Fruit fly (Drosophila melanogaster) whole organism, prepupa: ENCODE measurements around the gene CG14259.
A peak's percentile ranks its signal among the peaks of the same experiment; 100 is the strongest.

ENCODE experiments used
- CG11762 ChIP-seq: fragments of 200-800 bp; sonication (Bioruptor generic); optimal IDR thresholded peaks from 3 replicates; lab custom pipeline; 2016; ENCODE audit warnings: missing biosample characterization, missing genetic modification characterization; ENCODE audit not compliant: insufficient read depth
- CG15336 ChIP-seq: fragments of 200-800 bp; sonication (Bioruptor generic); IDR thresholded peaks from 2 replicates; pipeline ENCODE4 v1.3.6; 2022; ENCODE audit warnings: missing biosample characterization, missing genetic modification characterization
- CG1621 ChIP-seq: fragments of 200-800 bp; sonication (Bioruptor generic); optimal IDR thresholded peaks from 3 replicates; lab custom pipeline; 2018; ENCODE audit warnings: missing biosample characterization, mild to moderate bottlenecking, missing genetic modification characterization
- CG31627 ChIP-seq: fragments of 200-800 bp; sonication (Bioruptor generic); optimal IDR thresholded peaks from 3 replicates; lab custom pipeline; 2016; ENCODE audit warnings: missing biosample characterization, missing genetic modification characterization
- CG3919 ChIP-seq: fragments of 200-800 bp; sonication (Bioruptor generic); optimal IDR thresholded peaks from 3 replicates; lab custom pipeline; 2016; ENCODE audit warnings: missing biosample characterization, missing genetic modification characterization
- CG6163 ChIP-seq: fragments of 200-800 bp; sonication (Bioruptor generic); IDR thresholded peaks from 3 replicates; pipeline ENCODE4 v1.3.6; 2022; ENCODE audit warnings: missing biosample characterization, missing genetic modification characterization
- CG6792 ChIP-seq: fragments of 200-800 bp; sonication (Bioruptor generic); optimal IDR thresholded peaks from 3 replicates; lab custom pipeline; 2016; ENCODE audit warnings: missing biosample characterization, missing genetic modification characterization
- CG6854 ChIP-seq: fragments of 200-800 bp; sonication (Bioruptor generic); optimal IDR thresholded peaks from 2 replicates; lab custom pipeline; 2017; ENCODE audit warnings: missing biosample characterization, mild to moderate bottlenecking, missing genetic modification characterization
- CG7368 ChIP-seq: fragments of 200-800 bp; sonication (Bioruptor generic); optimal IDR thresholded peaks from 3 replicates; lab custom pipeline; 2016; ENCODE audit warnings: missing biosample characterization, missing genetic modification characterization
- CG8319 ChIP-seq: fragments of 200-800 bp; sonication (Bioruptor generic); optimal IDR thresholded peaks from 3 replicates; lab custom pipeline; 2016; ENCODE audit warnings: missing biosample characterization, missing genetic modification characterization
- CG9139 ChIP-seq: fragments of 200-800 bp; sonication (Bioruptor generic); optimal IDR thresholded peaks from 3 replicates; lab custom pipeline; 2017; ENCODE audit warnings: missing biosample characterization, mild to moderate bottlenecking, missing genetic modification characterization
- Eip93F ChIP-seq: fragments of 200-800 bp; sonication (Bioruptor generic); optimal IDR thresholded peaks from 2 replicates; lab custom pipeline; 2016; ENCODE audit warnings: missing biosample characterization, mild to moderate bottlenecking, missing genetic modification characterization
- Ets21C ChIP-seq: fragments of 200-800 bp; sonication (Bioruptor generic); optimal IDR thresholded peaks from 3 replicates; lab custom pipeline; 2016; ENCODE audit warnings: missing biosample characterization, missing genetic modification characterization
- Gug ChIP-seq: fragments of 200-800 bp; sonication (Bioruptor generic); IDR thresholded peaks from 2 replicates; pipeline ENCODE4 v1.3.6; 2022; ENCODE audit warnings: missing biosample characterization, missing genetic modification characterization
- Hr4 ChIP-seq: fragments of 200-800 bp; sonication (Bioruptor generic); optimal IDR thresholded peaks from 3 replicates; lab custom pipeline; 2016; ENCODE audit warnings: missing biosample characterization, missing genetic modification characterization
- Lpt ChIP-seq: fragments of 200-800 bp; sonication (Bioruptor generic); optimal IDR thresholded peaks from 3 replicates; lab custom pipeline; 2016; ENCODE audit warnings: missing biosample characterization, missing genetic modification characterization
- Smox ChIP-seq: fragments of 200-800 bp; sonication (Bioruptor generic); optimal IDR thresholded peaks from 3 replicates; lab custom pipeline; 2016; ENCODE audit warnings: missing biosample characterization, missing genetic modification characterization
- Sox102F ChIP-seq: fragments of 200-800 bp; sonication (Bioruptor generic); optimal IDR thresholded peaks from 2 replicates; lab custom pipeline; 2016; ENCODE audit warnings: missing biosample characterization, mild to moderate bottlenecking, missing genetic modification characterization
- Sox14 ChIP-seq: fragments of 200-800 bp; sonication (Bioruptor generic); optimal IDR thresholded peaks from 3 replicates; lab custom pipeline; 2016; ENCODE audit warnings: missing biosample characterization, missing genetic modification characterization
- cyc ChIP-seq: fragments of 200-800 bp; sonication (Bioruptor generic); optimal IDR thresholded peaks from 3 replicates; lab custom pipeline; 2016; ENCODE audit warnings: missing biosample characterization, missing genetic modification characterization
- dac ChIP-seq: fragments of 200-800 bp; sonication (Bioruptor generic); optimal IDR thresholded peaks from 2 replicates; lab custom pipeline; 2017; ENCODE audit warnings: missing biosample characterization, mild to moderate bottlenecking, missing genetic modification characterization
- esn ChIP-seq: fragments of 200-800 bp; sonication (Bioruptor generic); optimal IDR thresholded peaks from 2 replicates; lab custom pipeline; 2016; ENCODE audit warnings: missing biosample characterization, mild to moderate bottlenecking, missing genetic modification characterization, moderate library complexity
- fd85E ChIP-seq: fragments of 200-800 bp; sonication (Bioruptor generic); optimal IDR thresholded peaks from 3 replicates; lab custom pipeline; 2016; ENCODE audit warnings: missing biosample characterization, missing genetic modification characterization
- fkh ChIP-seq: fragments of 200-800 bp; sonication (Bioruptor generic); optimal IDR thresholded peaks from 3 replicates; lab custom pipeline; 2017; ENCODE audit warnings: missing biosample characterization, mild to moderate bottlenecking, missing genetic modification characterization, moderate library complexity
- salr ChIP-seq, 2 experiments: fragments of 200-800 bp; sonication (Bioruptor generic); optimal IDR thresholded peaks; 3 replicates each; lab custom pipeline; 2016 to 2018; ENCODE audit warnings: missing biosample characterization in 2 of 2, missing genetic modification characterization in 2 of 2, mild to moderate bottlenecking in 1 of 2
- spab ChIP-seq: fragments of 200-800 bp; sonication (Bioruptor generic); optimal IDR thresholded peaks from 2 replicates; lab custom pipeline; 2017; ENCODE audit warnings: missing biosample characterization, mild to moderate bottlenecking, missing genetic modification characterization, missing genetic modification reagents
- svp ChIP-seq: fragments of 200-800 bp; sonication (Bioruptor generic); peaks from one replicate; lab custom pipeline; 2016; ENCODE audit warnings: missing biosample characterization, missing genetic modification characterization
- topi ChIP-seq: fragments of 200-800 bp; sonication (Bioruptor generic); optimal IDR thresholded peaks from 3 replicates; lab custom pipeline; 2016; ENCODE audit warnings: missing biosample characterization, missing genetic modification characterization
- vri ChIP-seq: fragments of 200-800 bp; sonication (Bioruptor generic); optimal IDR thresholded peaks from 3 replicates; lab custom pipeline; 2016; ENCODE audit warnings: missing biosample characterization, mild to moderate bottlenecking, missing genetic modification characterization

Gene CG14259

DNA sequence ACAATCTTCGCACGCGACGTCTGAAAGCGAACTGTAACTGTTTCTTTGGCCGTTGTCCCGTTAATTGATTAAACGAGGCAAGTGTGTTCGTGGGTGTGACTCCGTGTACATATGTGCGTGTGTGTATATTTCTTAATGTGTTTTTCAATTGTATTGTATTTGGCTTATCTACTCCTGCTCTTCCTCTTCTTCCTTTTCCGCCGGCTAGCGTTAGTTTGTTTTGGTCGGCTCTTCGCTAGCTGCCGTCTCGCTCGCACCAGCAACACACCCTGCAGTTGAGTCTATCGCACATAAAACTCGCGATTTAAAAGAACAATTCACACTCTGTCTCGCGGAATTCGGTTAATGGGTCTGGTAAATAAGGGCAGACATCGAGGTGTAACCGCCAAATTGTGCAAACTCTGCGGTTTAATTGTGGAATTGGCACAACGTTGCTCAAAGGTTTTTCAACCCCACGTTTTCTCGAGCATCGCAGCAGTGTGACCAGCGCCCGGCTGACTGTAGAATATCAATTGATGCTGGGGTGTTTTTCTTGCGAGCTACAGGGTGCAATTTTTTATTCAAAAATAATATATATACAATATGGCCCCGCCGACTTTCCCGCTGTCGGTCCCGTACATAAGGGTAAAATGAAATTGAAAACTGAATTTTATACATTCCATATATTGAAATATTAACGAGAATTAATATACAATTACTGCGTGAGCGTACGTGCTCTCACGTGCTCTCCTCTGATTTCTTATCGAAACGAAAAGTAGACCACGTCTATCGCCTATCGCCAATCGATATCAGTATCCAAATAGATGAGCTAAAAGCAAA lies 17.7 kb downstream of the CG14259 start, which contains the start of the genes gb and CG5815 (continued):
- no peak for TF ChIP-seq CG9139 (GFP tag; lab: Kevin White, UChicago)
- peak; percentile 90 for TF ChIP-seq Sox14 (GFP tag; lab: Kevin White, UChicago)
- peak; percentile 92 for TF ChIP-seq CG6163 (GFP tag; lab: Robert Waterston, UW)
- TF ChIP-seq Ets21C (GFP tag; lab: Kevin White, UChicago): peak; percentile 82
- TF ChIP-seq CG3919 (GFP tag; lab: Kevin White, UChicago): peak; percentile 90
- TF ChIP-seq Hr4: peak; percentile 92
- no peak for TF ChIP-seq CG1621 (tag; lab: Kevin White, UChicago)
- TF ChIP-seq Sox102F: no peak
- peak in 1 of 2 experiments; percentile 79 for TF ChIP-seq salr (GFP tag; optimal IDR thresholded peaks at IDR 0.05; lab: Kevin White, UChicago)

DNA sequence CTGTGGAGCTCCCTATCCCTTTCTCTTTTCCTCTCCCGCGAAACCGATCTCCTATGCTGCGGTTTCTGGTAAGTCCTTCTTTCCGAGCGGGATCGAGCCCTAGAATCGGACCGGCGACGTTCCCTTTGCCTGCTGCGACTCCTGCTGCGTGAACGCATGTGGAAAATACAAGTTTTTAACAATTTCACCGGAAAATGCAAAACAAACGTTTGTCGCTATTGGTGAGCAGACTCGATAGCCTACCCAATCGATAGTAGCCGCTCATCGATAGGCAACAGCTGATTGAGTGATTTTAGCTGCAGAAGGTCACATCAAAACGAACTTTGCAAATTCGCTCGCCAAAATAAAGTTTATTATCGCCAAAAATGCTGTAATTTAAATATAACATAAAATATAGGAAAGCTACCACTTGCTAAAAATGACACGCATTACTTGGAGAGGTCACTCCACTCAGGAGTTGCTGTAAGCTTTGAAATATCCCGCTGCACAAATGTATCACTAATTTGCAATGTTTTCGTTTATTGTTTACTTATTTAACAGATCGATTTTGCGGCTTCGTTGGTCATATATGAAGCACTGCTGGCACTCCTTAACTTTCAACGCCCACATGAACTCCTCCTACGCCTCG lies 22.2 kb downstream of the CG14259 start, which contains the start of the genes CG6066 and CG5880:
CG6066 (minus strand) TSS at position 243 of the 628 bp plus-strand sequence.
CG5880 (plus strand) TSS at position 281 of the 628 bp plus-strand sequence.
- TF ChIP-seq esn (GFP tag; lab: Kevin White, UChicago): peak; percentile 17
- TF ChIP-seq spab (GFP tag; lab: Kevin White, UChicago): no peak
- no peak for TF ChIP-seq CG6854 (GFP tag; lab: Kevin White, UChicago)

DNA sequence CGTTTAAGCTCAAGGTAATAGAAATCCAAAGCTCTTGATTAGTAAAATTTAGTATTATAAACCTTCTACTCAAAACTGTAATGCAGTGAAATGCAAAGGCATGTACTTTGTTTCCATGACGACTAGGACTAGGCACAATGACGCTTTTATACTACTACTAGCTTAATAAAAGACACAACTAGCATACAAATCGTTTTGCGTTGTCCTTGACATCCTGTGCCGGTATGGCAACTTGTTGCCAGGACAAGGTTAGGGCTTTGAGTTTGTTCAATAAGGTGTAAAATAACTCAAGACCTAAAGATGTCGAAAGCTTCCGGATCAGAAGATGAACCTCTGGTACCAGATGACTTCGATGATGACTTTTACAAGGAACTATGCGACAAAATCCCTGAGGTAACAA lies 24.0 kb downstream of the CG14259 start, which contains the start of gene CG5882:
CG5882 (plus strand) TSS at position 301 of the 400 bp plus-strand sequence.
- TF ChIP-seq CG31627 (GFP tag; lab: Kevin White, UChicago) (no peak), CG11762 (GFP tag; lab: Kevin White, UChicago) (no peak), salr (GFP tag; optimal IDR thresholded peaks at IDR 0.05; lab: Kevin White, UChicago) (no peak), CG6792 (no peak)

DNA sequence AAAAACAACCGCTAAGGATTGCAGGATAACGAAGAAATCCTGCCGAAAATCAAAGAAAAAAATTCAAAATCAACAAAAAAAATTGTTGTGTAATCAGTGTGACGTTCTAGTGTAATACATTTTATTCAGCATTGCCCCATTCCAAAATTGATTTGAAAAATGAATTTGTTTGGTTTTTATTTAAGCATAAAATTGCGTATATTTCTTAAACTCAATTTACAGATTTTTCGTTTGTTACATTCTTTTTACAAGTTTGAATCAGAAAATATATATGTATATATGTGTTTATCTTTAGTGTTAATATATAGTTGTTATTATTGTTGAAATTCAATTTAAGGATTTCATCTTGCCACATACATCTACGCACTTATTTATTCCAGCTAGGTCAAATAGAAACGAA lies 30.3 kb downstream of the CG14259 start, which contains the start of gene CG6059:
CG6059 (minus strand) TSS at position 101 of the 400 bp plus-strand sequence.
- TF ChIP-seq CG3919 (GFP tag; lab: Kevin White, UChicago) (no peak), dac (GFP tag; lab: Kevin White, UChicago) (no peak), esn (GFP tag; lab: Kevin White, UChicago) (no peak), Smox (GFP tag; lab: Kevin White, UChicago) (no peak), CG1621 (tag; lab: Kevin White, UChicago) (no peak), fd85E (GFP tag; lab: Kevin White, UChicago) (no peak), Lpt (GFP tag; lab: Kevin White, UChicago) (no peak), Ets21C (GFP tag; lab: Kevin White, UChicago) (no peak), Eip93F (no peak), CG15336 (GFP tag; lab: Robert Waterston, UW) (no peak), cyc (GFP tag; lab: Kevin White, UChicago) (no peak), Gug (no peak), topi (GFP tag; lab: Kevin White, UChicago) (no peak), Hr4 (no peak)

DNA sequence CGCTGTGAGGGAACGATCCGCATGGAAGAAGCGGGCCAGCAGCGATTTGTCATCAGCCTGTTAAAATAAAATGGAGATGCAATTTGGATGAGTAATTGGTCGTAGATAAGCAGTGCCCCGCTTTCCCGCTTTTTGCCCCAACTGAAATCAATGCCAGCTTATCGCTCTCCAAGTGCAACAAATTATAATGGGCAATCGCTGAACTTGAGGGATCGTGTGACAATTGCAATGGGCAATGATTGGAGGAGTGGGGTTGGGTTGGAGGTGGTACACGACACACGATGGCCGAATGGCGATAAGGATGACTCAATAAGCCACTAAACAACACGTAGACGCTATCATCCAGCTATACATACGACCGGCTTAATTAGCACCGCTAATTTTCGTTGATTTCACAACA lies 34.4 kb downstream of the CG14259 start:
- TF ChIP-seq CG6163 (GFP tag; lab: Robert Waterston, UW): 0 out of 3 replicates have a peak, but pooled peaks have one; percentile 12
- peak; percentile 61 for TF ChIP-seq vri (GFP tag; lab: Kevin White, UChicago)
- no peak for TF ChIP-seq CG7368 (GFP tag; lab: Kevin White, UChicago)
- no peak for TF ChIP-seq Smox (GFP tag; lab: Kevin White, UChicago)
- peak; percentile 99 for TF ChIP-seq svp (GFP tag; lab: Kevin White, UChicago)
- TF ChIP-seq CG8319 (GFP tag; lab: Kevin White, UChicago): no peak
- peak; percentile 51 for TF ChIP-seq Eip93F
- no peak for TF ChIP-seq spab (GFP tag; lab: Kevin White, UChicago)
- no peak for TF ChIP-seq fkh (GFP tag; lab: Kevin White, UChicago)
- TF ChIP-seq topi (GFP tag; lab: Kevin White, UChicago): no peak
